Fruit fly (Drosophila melanogaster) whole organism, embryonic: Measurements from ENCODE around the gene Mis12.
A peak's percentile ranks its signal among the peaks of the same experiment; 100 is the strongest.

ENCODE experiments used
- CG11247 ChIP-seq: fragments of 200-800 bp; sonication (Bioruptor generic); IDR thresholded peaks from 2 replicates; pipeline ENCODE4 v1.3.6; 2022; ENCODE audit warnings: missing biosample characterization, missing genetic modification characterization
- CG11504 ChIP-seq: fragments of 200-800 bp; sonication (Bioruptor generic); optimal IDR thresholded peaks from 3 replicates; lab custom pipeline; 2019; ENCODE audit warnings: missing biosample characterization, mild to moderate bottlenecking, missing genetic modification characterization, moderate library complexity
- CG11695 ChIP-seq: fragments of 200-800 bp; sonication (Bioruptor generic); IDR thresholded peaks from 3 replicates; pipeline ENCODE4 v1.3.6; 2022; ENCODE audit warnings: missing biosample characterization, missing genetic modification characterization
- CG12104 ChIP-seq: fragments of 200-800 bp; sonication (Bioruptor generic); optimal IDR thresholded peaks from 3 replicates; lab custom pipeline; 2016; ENCODE audit warnings: missing biosample characterization, missing genetic modification characterization
- CG1647 ChIP-seq: fragments of 200-800 bp; sonication (Bioruptor generic); optimal IDR thresholded peaks from 3 replicates; lab custom pipeline; 2016; ENCODE audit warnings: missing biosample characterization, missing genetic modification characterization
- CG17361 ChIP-seq: fragments of 200-800 bp; sonication (Bioruptor generic); IDR thresholded peaks from 3 replicates; pipeline ENCODE4 v1.3.6; 2022; ENCODE audit warnings: missing biosample characterization, missing genetic modification characterization
- CG18262 ChIP-seq: fragments of 200-800 bp; optimal IDR thresholded peaks from 3 replicates; lab custom pipeline; 2019; ENCODE audit warnings: missing biosample characterization, mild to moderate bottlenecking, missing genetic modification characterization, moderate library complexity
- CG2678 ChIP-seq: fragments of 200-800 bp; sonication (Bioruptor generic); optimal IDR thresholded peaks from 3 replicates; lab custom pipeline; 2019; ENCODE audit warnings: missing biosample characterization, mild to moderate bottlenecking, missing genetic modification characterization, moderate library complexity
- CG2712 ChIP-seq: fragments of 200-800 bp; optimal IDR thresholded peaks from 3 replicates; lab custom pipeline; 2019; ENCODE audit warnings: missing biosample characterization, mild to moderate bottlenecking, missing genetic modification characterization, moderate library complexity
- CG30020 ChIP-seq: fragments of 200-800 bp; optimal IDR thresholded peaks from 2 replicates; lab custom pipeline; 2019; ENCODE audit warnings: missing biosample characterization, mild to moderate bottlenecking, missing genetic modification characterization, moderate library complexity
- CG31441 ChIP-seq: fragments of 200-800 bp; sonication (Bioruptor generic); IDR thresholded peaks from 2 replicates; pipeline ENCODE4 v1.3.6; 2022; ENCODE audit warnings: missing biosample characterization, missing genetic modification characterization
- CG6689 ChIP-seq: fragments of 200-800 bp; sonication (Bioruptor generic); IDR thresholded peaks from 2 replicates; pipeline ENCODE4 v1.3.6; 2022; ENCODE audit warnings: missing biosample characterization, missing genetic modification characterization
- CG7357 ChIP-seq: fragments of 200-800 bp; sonication (Bioruptor generic); IDR thresholded peaks from 3 replicates; pipeline ENCODE4 v1.3.6; 2022; ENCODE audit warnings: missing biosample characterization, missing genetic modification characterization
- CG7839 ChIP-seq: fragments of 200-800 bp; sonication (Bioruptor generic); optimal IDR thresholded peaks from 3 replicates; lab custom pipeline; 2018; ENCODE audit warnings: missing biosample characterization, mild to moderate bottlenecking, missing genetic modification characterization, moderate library complexity
- CG8478 ChIP-seq: fragments of >200 bp; optimal IDR thresholded peaks from 2 replicates; lab custom pipeline; 2018
- Dad ChIP-seq: fragments of 200-800 bp; sonication (Bioruptor generic); optimal IDR thresholded peaks from 3 replicates; lab custom pipeline; 2016; ENCODE audit warnings: missing biosample characterization, missing genetic modification characterization
- Dp ChIP-seq: fragments of 200-800 bp; sonication (Bioruptor generic); optimal IDR thresholded peaks from 2 replicates; lab custom pipeline; 2018; ENCODE audit warnings: missing biosample characterization, mild to moderate bottlenecking, missing genetic modification characterization, moderate library complexity
- Gsc ChIP-seq: fragments of 200-800 bp; sonication (Bioruptor generic); IDR thresholded peaks from 2 replicates; pipeline ENCODE4 v1.3.6; 2022; ENCODE audit warnings: missing biosample characterization, missing genetic modification characterization
- Gug ChIP-seq: fragments of 200-800 bp; sonication (Bioruptor generic); IDR thresholded peaks from 4 replicates; pipeline ENCODE4 v1.3.6; 2022; ENCODE audit warnings: missing biosample characterization, missing genetic modification characterization
- Optix ChIP-seq: fragments of 200-800 bp; sonication (Bioruptor generic); IDR thresholded peaks from 3 replicates; pipeline ENCODE4 v1.3.6; 2022; ENCODE audit warnings: missing biosample characterization, missing genetic modification characterization
- Sox100B ChIP-seq: fragments of 200-800 bp; sonication (Bioruptor generic); optimal IDR thresholded peaks from 3 replicates; lab custom pipeline; 2018; ENCODE audit warnings: missing biosample characterization, mild to moderate bottlenecking, missing genetic modification characterization
- Sox102F ChIP-seq: fragments of 200-800 bp; sonication (Bioruptor generic); optimal IDR thresholded peaks from 2 replicates; lab custom pipeline; 2018; ENCODE audit warnings: missing biosample characterization, mild to moderate bottlenecking, missing genetic modification characterization, moderate library complexity
- Ssrp ChIP-seq: fragments of 200-800 bp; sonication (Bioruptor generic); optimal IDR thresholded peaks from 2 replicates; lab custom pipeline; 2018; ENCODE audit warnings: missing biosample characterization, mild to moderate bottlenecking, missing genetic modification characterization, moderate library complexity
- ab ChIP-seq: fragments of 200-800 bp; sonication (Bioruptor generic); optimal IDR thresholded peaks from 2 replicates; lab custom pipeline; 2016; ENCODE audit warnings: missing biosample characterization, missing genetic modification characterization
- bcd ChIP-seq: fragments of 200-800 bp; sonication (Bioruptor generic); optimal IDR thresholded peaks from 2 replicates; lab custom pipeline; 2017; ENCODE audit warnings: missing biosample characterization, mild to moderate bottlenecking, missing genetic modification characterization
- chinmo ChIP-seq: fragments of 200-800 bp; sonication (Bioruptor generic); IDR thresholded peaks from 4 replicates; pipeline ENCODE4 v1.3.6; 2022; ENCODE audit warnings: missing biosample characterization, missing genetic modification characterization; ENCODE audit not compliant: partially characterized antibody
- dmrt99B ChIP-seq: fragments of 200-800 bp; sonication (Bioruptor generic); optimal IDR thresholded peaks from 2 replicates; lab custom pipeline; 2018; ENCODE audit warnings: missing biosample characterization, mild to moderate bottlenecking, missing genetic modification characterization, moderate library complexity
- dysf ChIP-seq: fragments of 200-800 bp; sonication (Bioruptor generic); IDR thresholded peaks from 3 replicates; pipeline ENCODE4 v1.3.6; 2022; ENCODE audit warnings: missing biosample characterization, missing genetic modification characterization
- eve ChIP-seq, 2 experiments: fragments of >200 bp; optimal IDR thresholded peaks; 2 replicates each; lab custom pipeline; 2017; ENCODE audit warnings: missing biosample characterization in 2 of 2, missing genetic modification characterization in 2 of 2
- fd3F ChIP-seq: fragments of 200-800 bp; sonication (Bioruptor generic); optimal IDR thresholded peaks from 2 replicates; lab custom pipeline; 2018; ENCODE audit warnings: missing biosample characterization, mild to moderate bottlenecking, missing genetic modification characterization, moderate library complexity
- gem ChIP-seq: fragments of 200-800 bp; sonication (Bioruptor generic); optimal IDR thresholded peaks from 2 replicates; lab custom pipeline; 2019; ENCODE audit warnings: missing biosample characterization, mild to moderate bottlenecking, missing genetic modification characterization, moderate library complexity
- grau ChIP-seq: fragments of 200-800 bp; optimal IDR thresholded peaks from 3 replicates; lab custom pipeline; 2019; ENCODE audit warnings: missing biosample characterization, mild to moderate bottlenecking, missing genetic modification characterization, moderate library complexity
- gsb ChIP-seq: fragments of 200-800 bp; sonication (Bioruptor generic); IDR thresholded peaks from 2 replicates; pipeline ENCODE4 v1.3.6; 2022; ENCODE audit warnings: missing biosample characterization, missing genetic modification characterization
- ken ChIP-seq: fragments of 200-800 bp; sonication (Bioruptor generic); IDR thresholded peaks from 3 replicates; pipeline ENCODE4 v1.3.6; 2022; ENCODE audit warnings: missing biosample characterization, missing genetic modification characterization
- lola ChIP-seq, 3 experiments: fragments of >200 bp in 2 of 3; fragments of 200-800 bp in 1 of 3; sonication (Bioruptor generic) in 1 of 3; optimal IDR thresholded peaks; 2 replicates each; lab custom pipeline; 2017 to 2019; ENCODE audit warnings: missing biosample characterization in 3 of 3, missing genetic modification characterization in 3 of 3, mild to moderate bottlenecking in 1 of 3, moderate library complexity in 1 of 3
- nmo ChIP-seq: fragments of 200-800 bp; sonication (Bioruptor generic); optimal IDR thresholded peaks from 2 replicates; lab custom pipeline; 2018; ENCODE audit warnings: missing biosample characterization, mild to moderate bottlenecking, missing genetic modification characterization, moderate library complexity
- row ChIP-seq: fragments of 200-800 bp; sonication (Bioruptor generic); IDR thresholded peaks from 3 replicates; pipeline ENCODE4 v1.3.6; 2022; ENCODE audit warnings: missing biosample characterization, missing genetic modification characterization
- tio ChIP-seq: fragments of 200-800 bp; sonication (Bioruptor generic); optimal IDR thresholded peaks from 2 replicates; lab custom pipeline; 2017; ENCODE audit warnings: missing biosample characterization, missing genetic modification characterization, inconsistent platforms
- yki ChIP-seq: fragments of >200 bp; optimal IDR thresholded peaks from 3 replicates; lab custom pipeline; 2018

Gene Mis12

dm6 chr3L:6981109-6981741, 12.4 kb upstream of the Mis12 start (continued):
- no peak for TF ChIP-seq dysf (GFP tag; lab: Robert Waterston, UW)
- TF ChIP-seq eve (GFP tag; optimal IDR thresholded peaks at IDR 0.05; lab: Kevin White, UChicago), result no peak
- no peak for TF ChIP-seq grau (tag; lab: Kevin White, UChicago)
- no peak for TF ChIP-seq CG30020 (tag; lab: Kevin White, UChicago)
- TF ChIP-seq ab (GFP tag; lab: Kevin White, UChicago), result no peak
- TF ChIP-seq Dp (GFP tag; lab: Kevin White, UChicago), result no peak
- no peak for TF ChIP-seq chinmo (GFP tag; lab: Robert Waterston, UW)
- TF ChIP-seq CG7357 (GFP tag; lab: Robert Waterston, UW), result no peak
- TF ChIP-seq CG8478 (lab: Kevin White, UChicago), result peak; percentile 28

- peak; percentile 25 for TF ChIP-seq gem (tag; lab: Kevin White, UChicago)
- TF ChIP-seq Gug (GFP tag; lab: Robert Waterston, UW), result no peak
- TF ChIP-seq CG31441, result peak; percentile 36; the same call in 1 of the 2 replicates
- peak; percentile 9 for TF ChIP-seq Sox100B (GFP tag; lab: Kevin White, UChicago)
- TF ChIP-seq tio (GFP tag; lab: Kevin White, UChicago), result no peak
- TF ChIP-seq Dad (GFP tag; lab: Kevin White, UChicago), result no peak
- TF ChIP-seq Sox102F (GFP tag; lab: Kevin White, UChicago), result peak; percentile 12
- TF ChIP-seq ken (GFP tag; lab: Robert Waterston, UW), result no peak
- peak; percentile 33 for TF ChIP-seq CG11504 (tag; lab: Kevin White, UChicago)
- TF ChIP-seq bcd (GFP tag; lab: Kevin White, UChicago), result no peak
- no peak for TF ChIP-seq CG11247 (GFP tag; lab: Robert Waterston, UW)
- TF ChIP-seq CG2712 (tag; lab: Kevin White, UChicago), result peak; percentile 51
- TF ChIP-seq row (GFP tag; lab: Robert Waterston, UW), result 0 out of 3 replicates have a peak, but pooled peaks have one; percentile 10
- peak; percentile 6 for TF ChIP-seq dmrt99B (tag; lab: Kevin White, UChicago)
- TF ChIP-seq CG6689 (GFP tag; lab: Robert Waterston, UW), result no peak
- no peak for TF ChIP-seq CG1647 (GFP tag; lab: Kevin White, UChicago)
- peak; percentile 3 for TF ChIP-seq nmo (GFP tag; lab: Kevin White, UChicago)
- peak; percentile 27; the same call in 1 of the 3 replicates for TF ChIP-seq CG17361 (GFP tag; lab: Robert Waterston, UW)
- peak in 1 of 3 experiments; percentile 14 for TF ChIP-seq lola (GFP tag; optimal IDR thresholded peaks at IDR 0.05; lab: Kevin White, UChicago)
- TF ChIP-seq grau (tag; lab: Kevin White, UChicago), result peak; percentile 57
- no peak for TF ChIP-seq Gsc (GFP tag; lab: Robert Waterston, UW)
- TF ChIP-seq CG2678 (tag; lab: Kevin White, UChicago), result peak; percentile 10
- no peak for TF ChIP-seq CG12104
- peak; percentile 13 for TF ChIP-seq Ssrp
- no peak for TF ChIP-seq fd3F (GFP tag; lab: Kevin White, UChicago)
- TF ChIP-seq CG11695 (GFP tag; lab: Robert Waterston, UW), result no peak
- no peak for TF ChIP-seq gsb (GFP tag; lab: Robert Waterston, UW)
- no peak for TF ChIP-seq yki (lab: Kevin White, UChicago)
- no peak for TF ChIP-seq Optix (GFP tag; lab: Robert Waterston, UW)
- TF ChIP-seq CG18262, result peak; percentile 55
- peak; percentile 4 for TF ChIP-seq CG7839 (tag; lab: Kevin White, UChicago)
These were observed 11.7 kb upstream of the Mis12 start for dm6 chr3L:6980553-6980952.
